Worm (Caenorhabditis elegans) whole organism, L1 larva: ENCODE results near the gene Y22D7AL.9.

Experiments
- F16B12.6 ChIP-seq: fragments of 150-350 bp; optimal IDR thresholded peaks from 2 replicates; lab custom pipeline; 2014; ENCODE audit warnings: missing biosample characterization, missing genetic modification characterization
- ama-1 ChIP-seq: fragments of 150-350 bp; optimal IDR thresholded peaks from 2 replicates; lab custom pipeline; 2014
- egl-27 ChIP-seq, 2 experiments: fragments of 150-350 bp in 1 of 2; sonication (generic microtip); optimal IDR thresholded peaks; 3 replicates each; lab custom pipeline; 2017 to 2018; ENCODE audit warnings: missing biosample characterization in 2 of 2, missing genetic modification characterization in 2 of 2, missing genetic modification reagents in 2 of 2
- elt-3 ChIP-seq, 6 experiments: fragments of 150-350 bp in 1 of 6; sonication (generic microtip); optimal IDR thresholded peaks; 2 replicates each; lab custom pipeline; 2017 to 2018; ENCODE audit warnings: missing biosample characterization in 6 of 6, missing genetic modification characterization in 6 of 6, inconsistent platforms in 1 of 6
- fkh-10 ChIP-seq: sonication (generic microtip); optimal IDR thresholded peaks from 2 replicates; lab custom pipeline; 2017; ENCODE audit warnings: missing biosample characterization, missing genetic modification reagents, missing genetic modification characterization
- mep-1 ChIP-seq: fragments of 150-350 bp; optimal IDR thresholded peaks from 2 replicates; lab custom pipeline; 2014; ENCODE audit warnings: missing biosample characterization, missing genetic modification characterization
- nhr-20 ChIP-seq: sonication (generic microtip); optimal IDR thresholded peaks from 2 replicates; lab custom pipeline; 2016; ENCODE audit warnings: mild to moderate bottlenecking, missing genetic modification characterization, missing compliant biosample characterization
- nhr-237 ChIP-seq: fragments of 150-350 bp; optimal IDR thresholded peaks from 2 replicates; lab custom pipeline; 2014; ENCODE audit warnings: missing biosample characterization, missing genetic modification characterization
- nhr-77 ChIP-seq: fragments of 150-350 bp; optimal IDR thresholded peaks from 2 replicates; lab custom pipeline; 2014; ENCODE audit warnings: missing biosample characterization, missing genetic modification characterization
- snpc-4 ChIP-seq: fragments of 150-350 bp; optimal IDR thresholded peaks from 2 replicates; lab custom pipeline; 2014; ENCODE audit warnings: missing biosample characterization, missing genetic modification characterization
- tbx-2 ChIP-seq: sonication (generic microtip); optimal IDR thresholded peaks from 2 replicates; lab custom pipeline; 2016; ENCODE audit warnings: missing genetic modification characterization, missing compliant biosample characterization
- unc-62 ChIP-seq: fragments of 150-350 bp; optimal IDR thresholded peaks from 2 replicates; lab custom pipeline; 2014; ENCODE audit warnings: missing biosample characterization, missing genetic modification reagents, missing genetic modification characterization
- unc-86 ChIP-seq: sonication (generic microtip); optimal IDR thresholded peaks from 2 replicates; lab custom pipeline; 2016; ENCODE audit warnings: missing genetic modification characterization, missing compliant biosample characterization

ce11 chrIII:1638345-1638744 lies 24.5 kb upstream of the Y22D7AL.9 start:
- TF ChIP-seq fkh-10 (GFP tag; lab: Kevin White, UChicago) (no peak), snpc-4 (tag; lab: Kevin White, UChicago) (no peak), nhr-237 (tag; lab: Kevin White, UChicago) (no peak), unc-86 (tag; lab: Kevin White, UChicago) (no peak), nhr-20 (tag; lab: Kevin White, UChicago) (no peak), F16B12.6 (tag; lab: Kevin White, UChicago) (no peak), nhr-77 (tag; lab: Kevin White, UChicago) (no peak), mep-1 (tag; lab: Kevin White, UChicago) (no peak), unc-62 (GFP tag; lab: Kevin White, UChicago) (no peak), ama-1 (lab: Kevin White, UChicago) (no peak), tbx-2 (tag; lab: Kevin White, UChicago) (no peak), elt-3 (tag; optimal IDR thresholded peaks at IDR 0.05; lab: Kevin White, UChicago) (no peak), egl-27 (tag; optimal IDR thresholded peaks at IDR 0.05; lab: Kevin White, UChicago) (no peak)
